Fruit fly (Drosophila melanogaster) whole organism, embryonic: ENCODE measurements around the gene CG1136.

Source experiments
- Atf6 ChIP-seq: fragments of 200-800 bp; sonication (Bioruptor generic); IDR thresholded peaks from 2 replicates; pipeline ENCODE4 v1.3.6; 2022; ENCODE audit warnings: missing biosample characterization, missing genetic modification characterization
- CG10565 ChIP-seq: fragments of 200-800 bp; sonication (Bioruptor generic); optimal IDR thresholded peaks from 3 replicates; lab custom pipeline; 2016; ENCODE audit warnings: missing biosample characterization, mild to moderate bottlenecking, missing genetic modification characterization
- CG11504 ChIP-seq: fragments of 200-800 bp; sonication (Bioruptor generic); optimal IDR thresholded peaks from 3 replicates; lab custom pipeline; 2019; ENCODE audit warnings: missing biosample characterization, mild to moderate bottlenecking, missing genetic modification characterization, moderate library complexity
- CG12659 ChIP-seq: fragments of 200-800 bp; sonication (Bioruptor generic); optimal IDR thresholded peaks from 3 replicates; lab custom pipeline; 2017; ENCODE audit warnings: mild to moderate bottlenecking, missing biosample characterization, missing genetic modification reagents, missing genetic modification characterization
- CG13287 ChIP-seq: fragments of 200-800 bp; sonication (Bioruptor generic); IDR thresholded peaks from 2 replicates; pipeline ENCODE4 v1.3.6; 2022; ENCODE audit warnings: missing biosample characterization, missing genetic modification characterization; ENCODE audit not compliant: partially characterized antibody
- CG14050 ChIP-seq: fragments of 200-800 bp; sonication (Bioruptor generic); IDR thresholded peaks from 3 replicates; pipeline ENCODE4 v1.3.6; 2022; ENCODE audit warnings: missing biosample characterization, missing genetic modification characterization
- CG15269 ChIP-seq: fragments of 200-800 bp; sonication (Bioruptor generic); optimal IDR thresholded peaks from 2 replicates; lab custom pipeline; 2018; ENCODE audit warnings: missing biosample characterization, mild to moderate bottlenecking, missing genetic modification characterization, moderate library complexity
- CG17361 ChIP-seq: fragments of 200-800 bp; sonication (Bioruptor generic); IDR thresholded peaks from 3 replicates; pipeline ENCODE4 v1.3.6; 2022; ENCODE audit warnings: missing biosample characterization, missing genetic modification characterization
- CG31388 ChIP-seq: fragments of 200-800 bp; sonication (Bioruptor generic); optimal IDR thresholded peaks from 2 replicates; lab custom pipeline; 2016; ENCODE audit warnings: missing biosample characterization, missing genetic modification characterization
- CG31441 ChIP-seq: fragments of 200-800 bp; sonication (Bioruptor generic); IDR thresholded peaks from 2 replicates; pipeline ENCODE4 v1.3.6; 2022; ENCODE audit warnings: missing biosample characterization, missing genetic modification characterization
- CG32772 ChIP-seq: fragments of 200-800 bp; sonication (Bioruptor generic); IDR thresholded peaks from 2 replicates; pipeline ENCODE4 v1.3.6; 2022; ENCODE audit warnings: missing biosample characterization, missing genetic modification characterization
- CG6175 ChIP-seq: fragments of 200-800 bp; sonication (Bioruptor generic); IDR thresholded peaks from 3 replicates; pipeline ENCODE4 v1.3.6; 2022; ENCODE audit warnings: missing biosample characterization, missing genetic modification characterization
- CG6254 ChIP-seq: fragments of 200-800 bp; sonication (Bioruptor generic); optimal IDR thresholded peaks from 3 replicates; lab custom pipeline; 2017; ENCODE audit warnings: mild to moderate bottlenecking, missing biosample characterization, missing genetic modification reagents, missing genetic modification characterization
- CG7372 ChIP-seq: fragments of 200-800 bp; sonication (Bioruptor generic); IDR thresholded peaks from 2 replicates; pipeline ENCODE4 v1.3.6; 2022; ENCODE audit warnings: missing biosample characterization, missing genetic modification characterization
- CG8924 ChIP-seq: fragments of 200-800 bp; optimal IDR thresholded peaks from 3 replicates; lab custom pipeline; 2019; ENCODE audit warnings: missing biosample characterization, mild to moderate bottlenecking, missing genetic modification characterization, moderate library complexity
- CG9437 ChIP-seq: fragments of 200-800 bp; sonication (Bioruptor generic); optimal IDR thresholded peaks from 2 replicates; lab custom pipeline; 2018; ENCODE audit warnings: missing biosample characterization, mild to moderate bottlenecking, missing genetic modification characterization
- E2f1 ChIP-seq: fragments of 200-800 bp; sonication (Bioruptor generic); IDR thresholded peaks from 2 replicates; pipeline ENCODE4 v1.3.6; 2022; ENCODE audit warnings: missing biosample characterization, missing genetic modification characterization
- E2f2 ChIP-seq: fragments of 200-800 bp; sonication (Bioruptor generic); IDR thresholded peaks from 2 replicates; pipeline ENCODE4 v1.3.6; 2022; ENCODE audit warnings: missing biosample characterization, missing genetic modification characterization
- Fer1 ChIP-seq: fragments of 200-800 bp; sonication (Bioruptor generic); optimal IDR thresholded peaks from 2 replicates; lab custom pipeline; 2017; ENCODE audit warnings: missing biosample characterization, mild to moderate bottlenecking, missing genetic modification characterization
- Fer3 ChIP-seq: fragments of 200-800 bp; sonication (Bioruptor generic); optimal IDR thresholded peaks from 2 replicates; lab custom pipeline; 2018; ENCODE audit warnings: missing biosample characterization, mild to moderate bottlenecking, missing genetic modification characterization, moderate library complexity
- HLH3B ChIP-seq: fragments of 200-800 bp; sonication (Bioruptor generic); IDR thresholded peaks from 2 replicates; pipeline ENCODE4 v1.3.6; 2022; ENCODE audit warnings: missing biosample characterization, missing genetic modification characterization
- Hey ChIP-seq: fragments of 200-800 bp; sonication (Bioruptor generic); optimal IDR thresholded peaks from 3 replicates; lab custom pipeline; 2018; ENCODE audit warnings: missing biosample characterization, mild to moderate bottlenecking, missing genetic modification characterization
- Hr78 ChIP-seq, 2 experiments: fragments of 200-800 bp in 1 of 2; fragments of >200 bp in 1 of 2; sonication (Bioruptor generic) in 1 of 2; optimal IDR thresholded peaks; 2 replicates each; lab custom pipeline; 2017 to 2019; ENCODE audit warnings: missing biosample characterization in 2 of 2, missing genetic modification characterization in 2 of 2, mild to moderate bottlenecking in 1 of 2, moderate library complexity in 1 of 2
- Mad ChIP-seq: fragments of 200-800 bp; sonication (Bioruptor generic); optimal IDR thresholded peaks from 2 replicates; lab custom pipeline; 2016; ENCODE audit warnings: missing biosample characterization, missing genetic modification characterization
- Mrtf ChIP-seq: fragments of 200-800 bp; sonication (Bioruptor generic); IDR thresholded peaks from 3 replicates; pipeline ENCODE4 v1.3.6; 2022; ENCODE audit warnings: missing biosample characterization, missing genetic modification characterization
- Myb ChIP-seq: fragments of 200-800 bp; sonication (Bioruptor generic); optimal IDR thresholded peaks from 2 replicates; lab custom pipeline; 2016; ENCODE audit warnings: missing biosample characterization, missing genetic modification characterization
- Sox102F ChIP-seq: fragments of 200-800 bp; sonication (Bioruptor generic); optimal IDR thresholded peaks from 2 replicates; lab custom pipeline; 2018; ENCODE audit warnings: missing biosample characterization, mild to moderate bottlenecking, missing genetic modification characterization, moderate library complexity
- Spps ChIP-seq: fragments of 200-800 bp; sonication (Bioruptor generic); optimal IDR thresholded peaks from 2 replicates; lab custom pipeline; 2018; ENCODE audit warnings: missing biosample characterization, mild to moderate bottlenecking, missing genetic modification characterization
- YL-1 ChIP-seq: fragments of 200-800 bp; sonication (Bioruptor generic); optimal IDR thresholded peaks from 3 replicates; lab custom pipeline; 2017; ENCODE audit warnings: missing biosample characterization, mild to moderate bottlenecking, missing genetic modification characterization
- ash1 ChIP-seq: fragments of 200-800 bp; sonication (Bioruptor generic); optimal IDR thresholded peaks from 2 replicates; lab custom pipeline; 2018; ENCODE audit warnings: missing biosample characterization, mild to moderate bottlenecking, missing genetic modification characterization
- br ChIP-seq: fragments of >200 bp; optimal IDR thresholded peaks from 2 replicates; lab custom pipeline; 2017
- exex ChIP-seq: fragments of 200-800 bp; sonication (Bioruptor generic); optimal IDR thresholded peaks from 4 replicates; lab custom pipeline; 2018; ENCODE audit warnings: missing biosample characterization, mild to moderate bottlenecking, missing genetic modification characterization, moderate library complexity
- grau ChIP-seq: fragments of 200-800 bp; optimal IDR thresholded peaks from 3 replicates; lab custom pipeline; 2019; ENCODE audit warnings: missing biosample characterization, mild to moderate bottlenecking, missing genetic modification characterization, moderate library complexity
- kay ChIP-seq: fragments of 200-800 bp; sonication (Bioruptor generic); optimal IDR thresholded peaks from 2 replicates; lab custom pipeline; 2016; ENCODE audit warnings: missing biosample characterization, missing genetic modification characterization
- lola ChIP-seq, 3 experiments: fragments of >200 bp in 2 of 3; fragments of 200-800 bp in 1 of 3; sonication (Bioruptor generic) in 1 of 3; optimal IDR thresholded peaks; 2 replicates each; lab custom pipeline; 2017 to 2019; ENCODE audit warnings: missing biosample characterization in 3 of 3, missing genetic modification characterization in 3 of 3, mild to moderate bottlenecking in 1 of 3, moderate library complexity in 1 of 3
- schlank ChIP-seq: fragments of 200-800 bp; sonication (Bioruptor generic); optimal IDR thresholded peaks from 2 replicates; lab custom pipeline; 2018; ENCODE audit warnings: missing biosample characterization, mild to moderate bottlenecking, missing genetic modification characterization
- unc-4 ChIP-seq: fragments of 200-800 bp; sonication (Bioruptor generic); IDR thresholded peaks from 2 replicates; pipeline ENCODE4 v1.3.6; 2022; ENCODE audit warnings: missing biosample characterization, missing genetic modification characterization; ENCODE audit not compliant: partially characterized antibody

Gene CG1136

DNA sequence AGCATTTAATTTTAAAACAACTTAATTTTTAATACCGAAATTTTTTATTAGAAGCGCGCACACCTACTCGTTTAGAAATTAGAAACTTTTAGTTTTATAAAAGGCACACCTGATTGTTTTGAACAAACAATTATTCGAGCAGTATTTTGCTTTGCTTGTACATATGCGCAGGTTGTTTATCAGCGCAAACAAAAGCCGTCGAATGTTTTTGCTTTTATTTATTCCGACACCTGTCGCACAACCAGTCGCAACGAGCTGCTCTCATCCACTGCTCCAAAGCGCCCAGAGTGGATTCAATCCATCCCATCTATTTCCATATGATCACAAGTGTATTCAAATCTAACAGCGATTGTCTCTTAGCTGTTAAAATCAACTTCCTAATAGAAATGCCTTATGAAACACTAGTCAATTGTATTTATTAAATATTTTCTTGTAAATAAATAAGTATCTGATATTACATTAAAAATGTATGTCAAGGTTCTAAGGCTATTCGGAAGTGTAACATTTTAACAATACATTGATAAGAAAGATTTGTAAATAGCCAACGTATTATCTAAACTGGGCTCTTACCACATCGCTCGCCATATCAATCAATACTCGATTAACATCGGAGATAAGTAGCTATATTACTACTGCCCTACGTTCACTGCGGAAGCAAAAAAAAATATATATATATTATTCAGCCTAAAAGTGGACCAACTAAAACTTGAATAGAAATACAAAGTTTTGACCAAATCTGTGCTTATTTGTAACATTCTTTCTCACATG lies 20.5 kb upstream of the CG1136 start, which contains the start of gene CG11594 (continued):
- TF ChIP-seq CG6254 (no peak), unc-4 (GFP tag; lab: Robert Waterston, UW) (no peak), CG31388 (GFP tag; lab: Kevin White, UChicago) (no peak), Fer3 (peak; percentile 27), CG8924 (tag; lab: Kevin White, UChicago) (peak; percentile 8), CG13287 (GFP tag; lab: Robert Waterston, UW) (no peak), CG9437 (GFP tag; lab: Kevin White, UChicago) (no peak), CG31441 (GFP tag; lab: Robert Waterston, UW) (no peak), Mrtf (no peak), grau (tag; lab: Kevin White, UChicago) (no peak), Myb (no peak), lola (GFP tag; optimal IDR thresholded peaks at IDR 0.05; lab: Kevin White, UChicago) (no peak), CG15269 (tag; lab: Kevin White, UChicago) (peak; percentile 39), CG32772 (GFP tag; lab: Robert Waterston, UW) (no peak), exex (tag; lab: Kevin White, UChicago) (peak; percentile 95), CG7372 (GFP tag; lab: Robert Waterston, UW) (no peak; the same call in 1 of the 2 replicates), CG11504 (tag; lab: Kevin White, UChicago) (no peak), YL-1 (GFP tag; lab: Kevin White, UChicago) (no peak), CG14050 (no peak), Spps (tag; lab: Kevin White, UChicago) (no peak), ash1 (GFP tag; lab: Kevin White, UChicago) (no peak), CG10565 (no peak), br (lab: Kevin White, UChicago) (no peak), Hey (no peak)
- TF ChIP-seq, all 482 proteins: peak for 77

DNA sequence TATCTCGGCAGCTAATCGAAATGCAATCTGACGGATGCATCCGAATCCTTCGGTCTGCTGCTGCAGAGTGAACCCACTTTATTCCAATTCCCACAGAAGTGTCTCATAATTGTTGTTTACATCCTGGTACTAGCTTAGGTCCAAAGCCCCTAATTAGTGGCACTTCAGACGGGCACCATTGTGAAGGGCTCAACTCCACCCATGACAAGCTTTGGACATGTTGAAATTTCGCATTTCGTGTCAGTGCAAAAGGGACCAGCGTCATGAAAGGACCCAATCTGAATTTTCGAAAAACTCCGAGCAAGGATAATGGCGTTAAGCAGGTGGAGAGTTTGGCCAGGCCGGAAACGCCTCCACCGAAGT lies 19.9 kb upstream of the CG1136 start, which contains the start of gene Gr64a:
Gene Gr64a (plus strand): TSS at position 264 of the 363 bp plus-strand sequence.
- TF ChIP-seq E2f1 (GFP tag; lab: Robert Waterston, UW) (no peak), Sox102F (GFP tag; lab: Kevin White, UChicago) (no peak), Atf6 (no peak), CG12659 (no peak), CG6175 (GFP tag; lab: Robert Waterston, UW) (no peak), HLH3B (no peak), Hr78 (GFP tag; optimal IDR thresholded peaks at IDR 0.05; lab: Kevin White, UChicago) (no peak), kay (no peak), CG17361 (GFP tag; lab: Robert Waterston, UW) (no peak), Fer1 (no peak), Myb (no peak), E2f2 (GFP tag; lab: Robert Waterston, UW) (no peak), Mad (no peak)

dm6 chr3L:4028305-4028704 lies 18.1 kb upstream of the CG1136 start, which contains the start of the genes Gr64b and Gr64c:
TSS of gene Gr64b (plus strand) at chr3L:4028605.
TSS of gene Gr64c (plus strand) at chr3L:4028605.
- no peak for TF ChIP-seq schlank (tag; lab: Kevin White, UChicago)
